Fruit fly (Drosophila melanogaster) whole organism, embryonic: ENCODE data around the gene CG44005.

Experiments
- CG18011 ChIP-seq: fragments of 200-800 bp; sonication (Bioruptor generic); optimal IDR thresholded peaks from 2 replicates; lab custom pipeline; 2017; ENCODE audit warnings: missing biosample characterization, missing genetic modification characterization, mild to moderate bottlenecking, moderate library complexity, missing genotype
- CG31388 ChIP-seq: fragments of 200-800 bp; sonication (Bioruptor generic); optimal IDR thresholded peaks from 2 replicates; lab custom pipeline; 2016; ENCODE audit warnings: missing biosample characterization, missing genetic modification characterization
- Ets65A ChIP-seq: fragments of 200-800 bp; sonication (Bioruptor generic); peaks from one replicate; lab custom pipeline; 2016; ENCODE audit warnings: missing biosample characterization, missing genetic modification characterization
- Hr39 ChIP-seq: fragments of >200 bp; optimal IDR thresholded peaks from 2 replicates; lab custom pipeline; 2017
- Lhr ChIP-seq: fragments of 200-800 bp; sonication (Bioruptor generic); optimal IDR thresholded peaks from 3 replicates; lab custom pipeline; 2017; ENCODE audit warnings: mild to moderate bottlenecking, missing biosample characterization, missing genetic modification reagents, missing genetic modification characterization
- Ravus ChIP-seq: fragments of 200-800 bp; sonication (Bioruptor generic); IDR thresholded peaks from 2 replicates; pipeline ENCODE4 v1.3.6; 2022; ENCODE audit warnings: missing biosample characterization, missing genetic modification characterization
- aop ChIP-seq: fragments of 200-800 bp; sonication (Bioruptor generic); IDR thresholded peaks from 2 replicates; pipeline ENCODE4 v1.3.6; 2022; ENCODE audit warnings: missing biosample characterization, missing genetic modification characterization
- cas ChIP-seq: fragments of 200-800 bp; sonication (Bioruptor generic); IDR thresholded peaks from 2 replicates; pipeline ENCODE4 v1.3.6; 2022; ENCODE audit warnings: missing biosample characterization, missing genetic modification characterization
- en ChIP-seq: fragments of 200-800 bp; sonication (Bioruptor generic); optimal IDR thresholded peaks from 2 replicates; lab custom pipeline; 2016; ENCODE audit warnings: missing biosample characterization, missing genetic modification characterization
- schlank ChIP-seq: fragments of 200-800 bp; sonication (Bioruptor generic); optimal IDR thresholded peaks from 2 replicates; lab custom pipeline; 2018; ENCODE audit warnings: missing biosample characterization, mild to moderate bottlenecking, missing genetic modification characterization
- tx ChIP-seq: fragments of 200-800 bp; sonication (Bioruptor generic); optimal IDR thresholded peaks from 2 replicates; lab custom pipeline; 2016; ENCODE audit warnings: missing biosample characterization, missing genetic modification characterization

- TF ChIP-seq schlank (no peak), CG31388 (GFP tag; lab: Kevin White, UChicago) (no peak), Ets65A (GFP tag; lab: Kevin White, UChicago) (no peak), Lhr (GFP tag; lab: Kevin White, UChicago) (no peak), aop (GFP tag; lab: Robert Waterston, UW) (no peak), Ravus (GFP tag; lab: Robert Waterston, UW) (no peak), tx (GFP tag; lab: Kevin White, UChicago) (no peak), cas (GFP tag; lab: Robert Waterston, UW) (no peak), CG18011 (GFP tag; lab: Kevin White, UChicago) (no peak), en (no peak), Hr39 (lab: Kevin White, UChicago) (no peak)
Observed at dm6 chr3L:18036995-18037394, 34.9 kb downstream of the CG44005 start.
